Worm (Caenorhabditis elegans): ENCODE measurements around the gene gplb-1.

ce11 chrV:8467031-8467430 lies 4.0 kb downstream of the gplb-1 start, which contains the start of gene mrpl-4:
- TF ChIP-seq nhr-12 (tag; optimal IDR thresholded peaks at IDR 0.05) (no peak), cnd-1 (tag; optimal IDR thresholded peaks at IDR 0.05) (no peak), nhr-76 (tag; optimal IDR thresholded peaks at IDR 0.05) (no peak), nhr-28 (tag; optimal IDR thresholded peaks at IDR 0.05) (no peak), snpc-4 (tag; optimal IDR thresholded peaks at IDR 0.05) (no peak)

Data from whole organism, mixed stage, embryonic.